Worm (Caenorhabditis elegans): ENCODE results near the gene npr-12.

- TF ChIP-seq nhr-237 (tag; optimal IDR thresholded peaks at IDR 0.05) (no peak), nhr-42 (GFP tag; IDR thresholded peaks at IDR 0.05) (no peak)
These were observed 35.0 kb upstream of the npr-12 start, which contains the start of gene nhr-249 for ce11 chrIV:6972427-6972826.
